Fruit fly (Drosophila melanogaster): ENCODE data around the gene pon.

pon gene

dm6 chrX:4647316-4648046 lies 11.4 kb downstream of the pon start, which contains the start of the genes HLH4C and mRpL30:
Gene HLH4C (minus strand): TSS chrX:4647414.
Gene mRpL30 (plus strand): TSS chrX:4647871.
- TF ChIP-seq Sin3A (optimal IDR thresholded peaks at IDR 0.05) = no peak
- TF ChIP-seq insv (optimal IDR thresholded peaks at IDR 0.05) = no peak
- no peak for TF ChIP-seq psq (optimal IDR thresholded peaks at IDR 0.05)
- TF ChIP-seq h (optimal IDR thresholded peaks at IDR 0.05) = no peak
- TF ChIP-seq Myc (optimal IDR thresholded peaks at IDR 0.05) = no peak
- no peak for TF ChIP-seq ttk (optimal IDR thresholded peaks at IDR 0.05)

- TF ChIP-seq psq (optimal IDR thresholded peaks at IDR 0.05) = no peak
These were observed 13.6 kb downstream of the pon start, which contains the start of the genes Cbp80 and Torsin for dm6 chrX:4649751-4650150. Gene Cbp80 (plus strand): TSS chrX:4650015. Gene Torsin (minus strand): TSS chrX:4650032.

- TF ChIP-seq insv (optimal IDR thresholded peaks at IDR 0.05) (no peak), Sin3A (optimal IDR thresholded peaks at IDR 0.05) (no peak), psq (optimal IDR thresholded peaks at IDR 0.05) (no peak), ttk (optimal IDR thresholded peaks at IDR 0.05) (no peak), h (optimal IDR thresholded peaks at IDR 0.05) (no peak), Myc (optimal IDR thresholded peaks at IDR 0.05) (no peak)
These were observed 18.3 kb downstream of the pon start, which contains the start of gene CG15473 for dm6 chrX:4654397-4654796. Gene CG15473 (minus strand): TSS chrX:4654497.

dm6 chrX:4657896-4658295 lies 21.8 kb downstream of the pon start:
- TF ChIP-seq ttk (optimal IDR thresholded peaks at IDR 0.05) (no peak), insv (optimal IDR thresholded peaks at IDR 0.05) (no peak), Sin3A (optimal IDR thresholded peaks at IDR 0.05) (no peak), psq (optimal IDR thresholded peaks at IDR 0.05) (no peak), Myc (optimal IDR thresholded peaks at IDR 0.05) (no peak), h (optimal IDR thresholded peaks at IDR 0.05) (no peak)

dm6 chrX:4660642-4661252 lies 24.6 kb downstream of the pon start:
- TF ChIP-seq Sin3A (optimal IDR thresholded peaks at IDR 0.05) (no peak), Myc (optimal IDR thresholded peaks at IDR 0.05) (no peak), insv (optimal IDR thresholded peaks at IDR 0.05) (no peak), psq (optimal IDR thresholded peaks at IDR 0.05) (no peak), h (optimal IDR thresholded peaks at IDR 0.05) (no peak), ttk (optimal IDR thresholded peaks at IDR 0.05) (no peak)

dm6 chrX:4664107-4664506 lies 28.0 kb downstream of the pon start:
- TF ChIP-seq insv (optimal IDR thresholded peaks at IDR 0.05) (no peak), Myc (optimal IDR thresholded peaks at IDR 0.05) (no peak), h (optimal IDR thresholded peaks at IDR 0.05) (no peak), ttk (optimal IDR thresholded peaks at IDR 0.05) (no peak), Sin3A (optimal IDR thresholded peaks at IDR 0.05) (no peak), psq (optimal IDR thresholded peaks at IDR 0.05) (no peak)

- TF ChIP-seq Sin3A (optimal IDR thresholded peaks at IDR 0.05) (no peak), ttk (optimal IDR thresholded peaks at IDR 0.05) (no peak), h (optimal IDR thresholded peaks at IDR 0.05) (no peak), Myc (optimal IDR thresholded peaks at IDR 0.05) (no peak), insv (optimal IDR thresholded peaks at IDR 0.05) (no peak), psq (optimal IDR thresholded peaks at IDR 0.05) (no peak)
These were observed 30.7 kb downstream of the pon start, which contains the start of gene CG3009 for dm6 chrX:4666650-4667360. Gene CG3009 (minus strand): TSS chrX:4666700.

dm6 chrX:4669438-4669837 lies 33.3 kb downstream of the pon start:
- no peak for TF ChIP-seq Myc (optimal IDR thresholded peaks at IDR 0.05)
- TF ChIP-seq insv (optimal IDR thresholded peaks at IDR 0.05) = no peak
- TF ChIP-seq Sin3A (optimal IDR thresholded peaks at IDR 0.05) = no peak

dm6 chrX:4671194-4671626 lies 35.1 kb downstream of the pon start:
- TF ChIP-seq Myc (optimal IDR thresholded peaks at IDR 0.05) = no peak
- no peak for TF ChIP-seq psq (optimal IDR thresholded peaks at IDR 0.05)
- TF ChIP-seq insv (optimal IDR thresholded peaks at IDR 0.05) = no peak
- TF ChIP-seq ttk (optimal IDR thresholded peaks at IDR 0.05) = no peak
- TF ChIP-seq Sin3A (optimal IDR thresholded peaks at IDR 0.05) = no peak
- TF ChIP-seq h (optimal IDR thresholded peaks at IDR 0.05) = no peak

dm6 chrX:4675054-4675453 lies 38.9 kb downstream of the pon start:
- no peak for TF ChIP-seq psq (optimal IDR thresholded peaks at IDR 0.05)
- no peak for TF ChIP-seq ttk (optimal IDR thresholded peaks at IDR 0.05)
- no peak for TF ChIP-seq Sin3A (optimal IDR thresholded peaks at IDR 0.05)
- TF ChIP-seq h (optimal IDR thresholded peaks at IDR 0.05) = no peak
- TF ChIP-seq Myc (optimal IDR thresholded peaks at IDR 0.05) = no peak
- no peak for TF ChIP-seq insv (optimal IDR thresholded peaks at IDR 0.05)

- TF ChIP-seq Myc (optimal IDR thresholded peaks at IDR 0.05) (no peak), psq (optimal IDR thresholded peaks at IDR 0.05) (no peak), ttk (optimal IDR thresholded peaks at IDR 0.05) (no peak), Sin3A (optimal IDR thresholded peaks at IDR 0.05) (no peak), insv (optimal IDR thresholded peaks at IDR 0.05) (no peak), h (optimal IDR thresholded peaks at IDR 0.05) (no peak)
These were observed 41.3 kb downstream of the pon start for dm6 chrX:4677427-4677826.
